Fruit fly (Drosophila melanogaster) Kc167 (cell line): Measurements from ENCODE around the gene aay.

Experiments used
- Myc ChIP-seq: fragments of >200 bp; optimal IDR thresholded peaks from 2 replicates; lab custom pipeline; 2017; ENCODE audit warnings: missing external identifiers
- Sin3A ChIP-seq: fragments of >200 bp; optimal IDR thresholded peaks from 2 replicates; lab custom pipeline; 2018; ENCODE audit warnings: missing external identifiers
- h ChIP-seq: fragments of >200 bp; optimal IDR thresholded peaks from 3 replicates; lab custom pipeline; 2018; ENCODE audit warnings: missing external identifiers
- insv ChIP-seq: fragments of >200 bp; optimal IDR thresholded peaks from 3 replicates; lab custom pipeline; 2018; ENCODE audit warnings: missing external identifiers
- psq ChIP-seq: fragments of >200 bp; optimal IDR thresholded peaks from 2 replicates; lab custom pipeline; 2017; ENCODE audit warnings: missing external identifiers
- ttk ChIP-seq: sonication (Bioruptor generic); optimal IDR thresholded peaks from 2 replicates; lab custom pipeline; 2017; ENCODE audit warnings: missing external identifiers

dm6 chr3L:9420054-9420818, 2.8 kb upstream of the aay start:
- TF ChIP-seq Sin3A (lab: Kevin White, UChicago) (no peak), h (no peak), psq (lab: Kevin White, UChicago) (no peak), ttk (lab: Kevin White, UChicago) (no peak), Myc (no peak), insv (lab: Kevin White, UChicago) (no peak)
